Worm (Caenorhabditis elegans): Measurements from ENCODE around the gene ugt-32.
A peak's percentile ranks its signal among the peaks of the same experiment; 100 is the strongest.

ugt-32 gene

ce11 chrV:3870359-3870758, 26.6 kb upstream of the ugt-32 start:
- peak; percentile 70 for TF ChIP-seq fos-1 (tag; optimal IDR thresholded peaks at IDR 0.05)
- peak; percentile 99 for TF ChIP-seq fkh-8 (tag; optimal IDR thresholded peaks at IDR 0.05)
- peak; percentile 98 for TF ChIP-seq dsc-1 (tag; optimal IDR thresholded peaks at IDR 0.05)
- TF ChIP-seq lsy-2 (tag; optimal IDR thresholded peaks at IDR 0.05): peak in 1 of 2 experiments; percentile 53
- TF ChIP-seq xbp-1 (tag; optimal IDR thresholded peaks at IDR 0.05): peak; percentile 18
- TF ChIP-seq isw-1 (GFP tag; IDR thresholded peaks at IDR 0.05): no peak
- TF ChIP-seq irx-1 (tag; optimal IDR thresholded peaks at IDR 0.05): peak; percentile 22
- no peak for TF ChIP-seq grh-1 (GFP tag; IDR thresholded peaks at IDR 0.05)
- TF ChIP-seq elt-2 (tag; optimal IDR thresholded peaks at IDR 0.05): no peak
- TF ChIP-seq hlh-4 (tag; optimal IDR thresholded peaks at IDR 0.05): peak; percentile 65
- TF ChIP-seq nhr-28 (tag; optimal IDR thresholded peaks at IDR 0.05): no peak
- no peak for TF ChIP-seq C16A3.4 (tag; optimal IDR thresholded peaks at IDR 0.05)
- TF ChIP-seq lin-39 (tag; optimal IDR thresholded peaks at IDR 0.05): no peak
- no peak for TF ChIP-seq unc-130 (tag; optimal IDR thresholded peaks at IDR 0.05)
- TF ChIP-seq nhr-11 (tag; optimal IDR thresholded peaks at IDR 0.05): peak; percentile 76
- no peak for TF ChIP-seq ets-5 (GFP tag; IDR thresholded peaks at IDR 0.05)
- peak; percentile 91 for TF ChIP-seq nhr-71 (tag; optimal IDR thresholded peaks at IDR 0.05)
- TF ChIP-seq ztf-4 (tag; optimal IDR thresholded peaks at IDR 0.05): peak; percentile 63
- peak; percentile 63 for TF ChIP-seq swsn-7 (tag; optimal IDR thresholded peaks at IDR 0.05)
- TF ChIP-seq fkh-10 (GFP tag; optimal IDR thresholded peaks at IDR 0.05): no peak
- TF ChIP-seq efl-1 (optimal IDR thresholded peaks at IDR 0.05): no peak
- TF ChIP-seq efl-1 (GFP tag; optimal IDR thresholded peaks at IDR 0.05 in 1 of 2): no peak
- peak; percentile 62 for TF ChIP-seq nhr-20 (tag; optimal IDR thresholded peaks at IDR 0.05)
- TF ChIP-seq C34B4.2 (tag; optimal IDR thresholded peaks at IDR 0.05): no peak
- TF ChIP-seq nhr-47 (tag; optimal IDR thresholded peaks at IDR 0.05): peak; percentile 90
- no peak for TF ChIP-seq pqm-1 (tag; optimal IDR thresholded peaks at IDR 0.05)
- peak; percentile 8 for TF ChIP-seq mep-1 (tag; optimal IDR thresholded peaks at IDR 0.05)
- TF ChIP-seq ceh-8 (GFP tag; optimal IDR thresholded peaks at IDR 0.05): peak; percentile 10
- TF ChIP-seq fkh-4 (tag; optimal IDR thresholded peaks at IDR 0.05; ENCODE audit: borderline replicate concordance): peak; percentile 18
- TF ChIP-seq lin-14 (GFP tag; optimal IDR thresholded peaks at IDR 0.05): peak; percentile 37
- TF ChIP-seq sox-4 (tag; optimal IDR thresholded peaks at IDR 0.05): peak; percentile 89
- no peak for TF ChIP-seq nhr-76 (tag; optimal IDR thresholded peaks at IDR 0.05)
- no peak for TF ChIP-seq ceh-90 (tag; optimal IDR thresholded peaks at IDR 0.05)
- no peak for TF ChIP-seq ztf-11 (tag; optimal IDR thresholded peaks at IDR 0.05)
- no peak for TF ChIP-seq snpc-4 (tag; optimal IDR thresholded peaks at IDR 0.05)
- peak; percentile 72 for TF ChIP-seq pax-3 (tag; optimal IDR thresholded peaks at IDR 0.05)
- TF ChIP-seq F16B12.6 (tag; optimal IDR thresholded peaks at IDR 0.05): no peak
- peak; percentile 48 for TF ChIP-seq mef-2 (tag; optimal IDR thresholded peaks at IDR 0.05)
- no peak for TF ChIP-seq tbx-2 (tag; optimal IDR thresholded peaks at IDR 0.05)

- TF ChIP-seq nhr-19 (GFP tag; conservative IDR thresholded peaks at IDR 0.05) (no peak), fkh-8 (tag; optimal IDR thresholded peaks at IDR 0.05) (peak; percentile 47)
Observed at ce11 chrV:3868905-3869304, 25.1 kb upstream of the ugt-32 start, which contains the start of gene nhr-157. TSS of gene nhr-157 (minus strand) at chrV:3869005.

ce11 chrV:3865273-3865672, 21.5 kb upstream of the ugt-32 start:
- TF ChIP-seq dpl-1 (GFP tag; optimal IDR thresholded peaks at IDR 0.05): no peak
- TF ChIP-seq ces-1 (GFP tag; optimal IDR thresholded peaks at IDR 0.05): no peak
- no peak for TF ChIP-seq sptf-1 (tag; optimal IDR thresholded peaks at IDR 0.05)
- TF ChIP-seq nhr-76 (tag; optimal IDR thresholded peaks at IDR 0.05): no peak
- no peak for TF ChIP-seq nhr-71 (tag; optimal IDR thresholded peaks at IDR 0.05)
- no peak for TF ChIP-seq lsy-2 (tag; optimal IDR thresholded peaks at IDR 0.05)
- TF ChIP-seq nhr-19 (GFP tag; conservative IDR thresholded peaks at IDR 0.05): no peak
- no peak for TF ChIP-seq nhr-85 (tag)
- no peak for TF ChIP-seq ceh-8 (GFP tag; optimal IDR thresholded peaks at IDR 0.05)
- no peak for TF ChIP-seq nhr-12 (tag; optimal IDR thresholded peaks at IDR 0.05)
- TF ChIP-seq tbx-2 (tag; optimal IDR thresholded peaks at IDR 0.05): no peak
- TF ChIP-seq mef-2 (tag; optimal IDR thresholded peaks at IDR 0.05): no peak
- TF ChIP-seq isw-1 (GFP tag; IDR thresholded peaks at IDR 0.05): no peak
- TF ChIP-seq egl-13 (tag; optimal IDR thresholded peaks at IDR 0.05): no peak
- no peak for TF ChIP-seq swsn-7 (tag; optimal IDR thresholded peaks at IDR 0.05)
- no peak for TF ChIP-seq sox-4 (tag; optimal IDR thresholded peaks at IDR 0.05)
- no peak for TF ChIP-seq dsc-1 (tag; optimal IDR thresholded peaks at IDR 0.05)
- TF ChIP-seq mep-1 (tag; optimal IDR thresholded peaks at IDR 0.05): no peak
- no peak for TF ChIP-seq pax-3 (tag; optimal IDR thresholded peaks at IDR 0.05)
- TF ChIP-seq hlh-17 (GFP tag; optimal IDR thresholded peaks at IDR 0.05; ENCODE audit: borderline replicate concordance): no peak
